Fruit fly (Drosophila melanogaster) whole organism: Measurements from ENCODE around the gene CG2182.

Source experiments
- CG8478 ChIP-seq: fragments of >200 bp; optimal IDR thresholded peaks from 2 replicates; lab custom pipeline; 2018; ENCODE audit warnings: inconsistent platforms
- Dll ChIP-seq: fragments of >200 bp; optimal IDR thresholded peaks from 2 replicates; lab custom pipeline; 2017
- EcR ChIP-seq, 2 experiments: fragments of >200 bp; optimal IDR thresholded peaks; 2 replicates each; lab custom pipeline; 2017; ENCODE audit warnings: missing biosample characterization in 2 of 2, missing genetic modification characterization in 2 of 2, missing genetic modification reagents in 2 of 2
- pan ChIP-seq: fragments of >200 bp; optimal IDR thresholded peaks from 2 replicates; lab custom pipeline; 2017
- psq ChIP-seq: fragments of >200 bp; optimal IDR thresholded peaks from 2 replicates; lab custom pipeline; 2017
- usp ChIP-seq: fragments of >200 bp; optimal IDR thresholded peaks from 2 replicates; lab custom pipeline; 2017; ENCODE audit warnings: missing biosample characterization, missing genetic modification characterization, mixed read lengths

CG2182 gene

dm6 chr3R:5635524-5635923 lies 24.2 kb downstream of the CG2182 start, which contains the start of gene CG31546:
CG31546 (minus strand) TSS chr3R:5635624.
- no peak for TF ChIP-seq EcR (GFP tag; optimal IDR thresholded peaks at IDR 0.05; lab: Kevin White, UChicago)
- TF ChIP-seq CG8478 = no peak
- no peak for TF ChIP-seq Dll (lab: Kevin White, UChicago)
- TF ChIP-seq pan (lab: Kevin White, UChicago) = no peak
- TF ChIP-seq psq (lab: Kevin White, UChicago) = no peak
- TF ChIP-seq usp = no peak

dm6 chr3R:5633437-5633836 lies 26.3 kb downstream of the CG2182 start, which contains the start of gene CG12171:
CG12171 (plus strand) TSS chr3R:5633627.
- TF ChIP-seq pan (lab: Kevin White, UChicago) = no peak
- no peak for TF ChIP-seq Dll (lab: Kevin White, UChicago)
- no peak for TF ChIP-seq usp
- TF ChIP-seq EcR (GFP tag; optimal IDR thresholded peaks at IDR 0.05; lab: Kevin White, UChicago) = no peak
- no peak for TF ChIP-seq psq (lab: Kevin White, UChicago)
- TF ChIP-seq CG8478 = no peak

- TF ChIP-seq CG8478 (no peak), psq (lab: Kevin White, UChicago) (no peak), EcR (GFP tag; optimal IDR thresholded peaks at IDR 0.05; lab: Kevin White, UChicago) (no peak), pan (lab: Kevin White, UChicago) (no peak), usp (no peak), Dll (lab: Kevin White, UChicago) (no peak)
These were observed 27.5 kb downstream of the CG2182 start, which contains the start of gene CG31549 for dm6 chr3R:5632182-5632581. CG31549 (plus strand) TSS chr3R:5632192.

- TF ChIP-seq Dll (lab: Kevin White, UChicago) = no peak
- TF ChIP-seq CG8478 = no peak
- TF ChIP-seq usp = no peak
These were observed 32.2 kb downstream of the CG2182 start, which contains the start of gene CG31551 for dm6 chr3R:5627552-5627951. CG31551 (plus strand) TSS chr3R:5627852.

dm6 chr3R:5624115-5624878 lies 35.4 kb downstream of the CG2182 start, which contains the start of the genes Dph4, Spec2 and RpL13A:
Dph4 (minus strand) TSS chr3R:5624125.
Spec2 (minus strand) TSS chr3R:5624125.
RpL13A (plus strand) TSS chr3R:5624474.
- TF ChIP-seq Dll (lab: Kevin White, UChicago) (no peak), usp (no peak), psq (lab: Kevin White, UChicago) (no peak), CG8478 (no peak), EcR (GFP tag; optimal IDR thresholded peaks at IDR 0.05; lab: Kevin White, UChicago) (no peak), pan (lab: Kevin White, UChicago) (no peak)

- TF ChIP-seq CG8478 (no peak), EcR (GFP tag; optimal IDR thresholded peaks at IDR 0.05; lab: Kevin White, UChicago) (no peak), psq (lab: Kevin White, UChicago) (no peak), Dll (lab: Kevin White, UChicago) (no peak), usp (no peak), pan (lab: Kevin White, UChicago) (no peak)
These were observed 36.6 kb downstream of the CG2182 start for dm6 chr3R:5622985-5623630.

dm6 chr3R:5622406-5622752 lies 37.3 kb downstream of the CG2182 start:
- no peak for TF ChIP-seq CG8478
- no peak for TF ChIP-seq EcR (GFP tag; optimal IDR thresholded peaks at IDR 0.05; lab: Kevin White, UChicago)
- no peak for TF ChIP-seq psq (lab: Kevin White, UChicago)
- TF ChIP-seq pan (lab: Kevin White, UChicago) = no peak
- TF ChIP-seq usp = no peak
- TF ChIP-seq Dll (lab: Kevin White, UChicago) = no peak

dm6 chr3R:5621714-5622405 lies 37.9 kb downstream of the CG2182 start:
- TF ChIP-seq Dll (lab: Kevin White, UChicago) = no peak

dm6 chr3R:5620387-5620956 lies 39.2 kb downstream of the CG2182 start:
- TF ChIP-seq Dll (lab: Kevin White, UChicago) = no peak
- TF ChIP-seq CG8478 = no peak
- no peak for TF ChIP-seq usp
- TF ChIP-seq pan (lab: Kevin White, UChicago) = no peak
- no peak for TF ChIP-seq EcR (GFP tag; optimal IDR thresholded peaks at IDR 0.05; lab: Kevin White, UChicago)
- no peak for TF ChIP-seq psq (lab: Kevin White, UChicago)

- TF ChIP-seq pan (lab: Kevin White, UChicago) = no peak
- no peak for TF ChIP-seq CG8478
- TF ChIP-seq usp = no peak
- TF ChIP-seq psq (lab: Kevin White, UChicago) = no peak
- TF ChIP-seq EcR (GFP tag; optimal IDR thresholded peaks at IDR 0.05; lab: Kevin White, UChicago) = no peak
- TF ChIP-seq Dll (lab: Kevin White, UChicago) = no peak
These were observed 41.6 kb downstream of the CG2182 start for dm6 chr3R:5617923-5618623.

- no peak for TF ChIP-seq pan (lab: Kevin White, UChicago)
These were observed 44.2 kb downstream of the CG2182 start for dm6 chr3R:5615484-5615883.
